Worm (Caenorhabditis elegans) whole organism, young adult: ENCODE results near the gene T16D1.1.

Source experiments
- B0035.1 ChIP-seq: sonication (generic microtip); optimal IDR thresholded peaks from 2 replicates; lab custom pipeline; 2016; ENCODE audit warnings: missing genetic modification characterization, mild to moderate bottlenecking, missing compliant biosample characterization, missing genotype, missing genetic modification reagents
- C06A6.2 ChIP-seq: fragments of 200-800 bp; sonication (Bioruptor generic); conservative IDR thresholded peaks from 2 replicates; pipeline ENCODE4 v1.3.6; 2022; ENCODE audit warnings: missing genetic modification characterization, missing compliant biosample characterization
- C17E4.6 ChIP-seq: fragments of 200-800 bp; sonication (Bioruptor generic); IDR thresholded peaks from 2 replicates; pipeline ENCODE4 v1.3.6; 2022; ENCODE audit warnings: missing genetic modification reagents, missing genetic modification characterization, missing compliant biosample characterization
- D2030.7 ChIP-seq: fragments of 200-800 bp; sonication (Bioruptor generic); IDR thresholded peaks from 2 replicates; pipeline ENCODE4 v1.3.6; 2022; ENCODE audit warnings: missing genetic modification reagents, missing genetic modification characterization, missing compliant biosample characterization
- F49E8.2 ChIP-seq: sonication (generic microtip); optimal IDR thresholded peaks from 3 replicates; lab custom pipeline; 2017; ENCODE audit warnings: missing genetic modification characterization, mild to moderate bottlenecking, missing compliant biosample characterization, antibody characterized with exemption, moderate library complexity; ENCODE audit not compliant: insufficient read depth
- F57A8.1 ChIP-seq: fragments of 200-800 bp; sonication (Bioruptor generic); optimal IDR thresholded peaks from 2 replicates; lab custom pipeline; 2018; ENCODE audit warnings: mild to moderate bottlenecking, missing genetic modification characterization, moderate library complexity, missing compliant biosample characterization
- K11D2.4 ChIP-seq: fragments of 200-800 bp; sonication (Bioruptor generic); IDR thresholded peaks from 2 replicates; pipeline ENCODE4 v1.3.6; 2022; ENCODE audit warnings: missing genetic modification reagents, missing genetic modification characterization, missing compliant biosample characterization
- Y53F4B.3 ChIP-seq: fragments of 200-800 bp; sonication (Bioruptor generic); IDR thresholded peaks from 2 replicates; pipeline ENCODE4 v1.3.6; 2022; ENCODE audit warnings: missing genetic modification reagents, missing genetic modification characterization, missing compliant biosample characterization
- Y79H2A.3 ChIP-seq: fragments of 200-800 bp; sonication (Bioruptor generic); conservative IDR thresholded peaks from 2 replicates; pipeline ENCODE4 v1.3.6; 2022; ENCODE audit warnings: missing genetic modification reagents, missing genetic modification characterization, missing compliant biosample characterization
- ZK185.1 ChIP-seq: sonication (generic microtip); optimal IDR thresholded peaks from 2 replicates; lab custom pipeline; 2016; ENCODE audit warnings: mild to moderate bottlenecking, missing genetic modification characterization, missing compliant biosample characterization; ENCODE audit not compliant: poor library complexity, severe bottlenecking
- aptf-2 ChIP-seq: fragments of 200-800 bp; sonication (Bioruptor generic); conservative IDR thresholded peaks from 2 replicates; pipeline ENCODE4 v1.3.6; 2022; ENCODE audit warnings: missing genetic modification reagents, missing genetic modification characterization, missing compliant biosample characterization
- attf-5 ChIP-seq: fragments of 200-800 bp; sonication (Bioruptor generic); optimal IDR thresholded peaks from 2 replicates; lab custom pipeline; 2018; ENCODE audit warnings: mild to moderate bottlenecking, missing genetic modification characterization, missing compliant biosample characterization
- bed-2 ChIP-seq: fragments of 200-800 bp; sonication (Bioruptor generic); IDR thresholded peaks from 2 replicates; pipeline ENCODE4 v1.3.6; 2022; ENCODE audit warnings: missing genetic modification reagents, missing genetic modification characterization, missing compliant biosample characterization
- cebp-1 ChIP-seq, 2 experiments: fragments of 200-800 bp in 1 of 2; sonication (Bioruptor generic) in 1 of 2; sonication (generic microtip) in 1 of 2; IDR thresholded peaks in 1 of 2; optimal IDR thresholded peaks in 1 of 2; 2 replicates each; pipeline versions ENCODE4 v1.3.6 to Lab custom; 2017 to 2022; ENCODE audit warnings: missing compliant biosample characterization in 2 of 2, missing genetic modification characterization in 2 of 2, mild to moderate bottlenecking in 1 of 2, missing genetic modification reagents in 1 of 2, moderate library complexity in 1 of 2
- ceh-40 ChIP-seq: fragments of 200-800 bp; sonication (Bioruptor generic); IDR thresholded peaks from 2 replicates; pipeline ENCODE4 v1.3.6; 2022; ENCODE audit warnings: missing genetic modification characterization, missing compliant biosample characterization
- dox-1 ChIP-seq: fragments of 200-800 bp; sonication (Bioruptor generic); IDR thresholded peaks from 2 replicates; pipeline ENCODE4 v1.3.6; 2022; ENCODE audit warnings: missing genetic modification reagents, missing genetic modification characterization, missing compliant biosample characterization
- egl-44 ChIP-seq: fragments of 200-800 bp; sonication (Bioruptor generic); IDR thresholded peaks from 2 replicates; pipeline ENCODE4 v1.3.6; 2022; ENCODE audit warnings: missing genetic modification reagents, missing genetic modification characterization, missing compliant biosample characterization
- egrh-3 ChIP-seq: fragments of 200-800 bp; sonication (Bioruptor generic); IDR thresholded peaks from 2 replicates; pipeline ENCODE4 v1.3.6; 2022; ENCODE audit warnings: missing genetic modification reagents, missing genetic modification characterization, missing compliant biosample characterization
- gei-17 ChIP-seq: fragments of 200-800 bp; sonication (Bioruptor generic); optimal IDR thresholded peaks from 2 replicates; lab custom pipeline; 2018; ENCODE audit warnings: mild to moderate bottlenecking, missing genetic modification characterization, missing compliant biosample characterization
- hmg-1.2 ChIP-seq: fragments of 200-800 bp; sonication (Bioruptor generic); IDR thresholded peaks from 2 replicates; pipeline ENCODE4 v1.3.6; 2022; ENCODE audit warnings: missing genetic modification reagents, missing genetic modification characterization, missing compliant biosample characterization
- lin-35 ChIP-seq, 3 experiments: fragments of 150-350 bp in 2 of 3; sonication (generic microtip) in 1 of 3; optimal IDR thresholded peaks; 2 replicates each; lab custom pipeline; 2014 to 2018; ENCODE audit warnings: missing biosample characterization in 3 of 3, missing genetic modification characterization in 3 of 3, missing genetic modification reagents in 3 of 3
- lin-40 ChIP-seq: sonication (generic microtip); optimal IDR thresholded peaks from 2 replicates; lab custom pipeline; 2016; ENCODE audit warnings: missing genetic modification characterization, mild to moderate bottlenecking, missing compliant biosample characterization, missing genotype, missing genetic modification reagents
- madf-3 ChIP-seq: fragments of 200-800 bp; sonication (Bioruptor generic); IDR thresholded peaks from 2 replicates; pipeline ENCODE4 v1.3.6; 2022; ENCODE audit warnings: missing genetic modification reagents, missing genetic modification characterization, missing compliant biosample characterization
- madf-8 ChIP-seq: fragments of 200-800 bp; sonication (Bioruptor generic); conservative IDR thresholded peaks from 2 replicates; pipeline ENCODE4 v1.3.6; 2022; ENCODE audit warnings: missing genetic modification reagents, missing genetic modification characterization, missing compliant biosample characterization
- nhr-80 ChIP-seq: sonication (generic microtip); optimal IDR thresholded peaks from 2 replicates; lab custom pipeline; 2016; ENCODE audit warnings: missing genetic modification characterization, missing compliant biosample characterization
- snpc-4 ChIP-seq, 5 experiments: fragments of 150-350 bp in 1 of 5; sonication (generic microtip) in 4 of 5; optimal IDR thresholded peaks; 2 replicates each; lab custom pipeline; 2014 to 2018; ENCODE audit warnings: missing genetic modification characterization in 5 of 5, missing biosample characterization in 3 of 5, antibody characterized with exemption in 2 of 5, mild to moderate bottlenecking in 2 of 5, missing compliant biosample characterization in 2 of 5, missing genotype in 2 of 5, moderate library complexity in 2 of 5, missing genetic modification reagents in 1 of 5
- somi-1 ChIP-seq: fragments of 200-800 bp; sonication (Bioruptor generic); optimal IDR thresholded peaks from 2 replicates; lab custom pipeline; 2018; ENCODE audit warnings: mild to moderate bottlenecking, missing genetic modification characterization, missing compliant biosample characterization
- unc-62 ChIP-seq: fragments of 150-350 bp; optimal IDR thresholded peaks from 2 replicates; lab custom pipeline; 2014; ENCODE audit warnings: missing biosample characterization, missing genetic modification reagents, missing genetic modification characterization
- ztf-25 ChIP-seq: fragments of 200-800 bp; sonication (Bioruptor generic); IDR thresholded peaks from 2 replicates; pipeline ENCODE4 v1.3.6; 2022; ENCODE audit warnings: missing genetic modification reagents, missing genetic modification characterization, missing compliant biosample characterization
- ztf-26 ChIP-seq: sonication (generic microtip); optimal IDR thresholded peaks from 2 replicates; lab custom pipeline; 2017; ENCODE audit warnings: missing genetic modification characterization, missing compliant biosample characterization

The T16D1.1 gene

DNA sequence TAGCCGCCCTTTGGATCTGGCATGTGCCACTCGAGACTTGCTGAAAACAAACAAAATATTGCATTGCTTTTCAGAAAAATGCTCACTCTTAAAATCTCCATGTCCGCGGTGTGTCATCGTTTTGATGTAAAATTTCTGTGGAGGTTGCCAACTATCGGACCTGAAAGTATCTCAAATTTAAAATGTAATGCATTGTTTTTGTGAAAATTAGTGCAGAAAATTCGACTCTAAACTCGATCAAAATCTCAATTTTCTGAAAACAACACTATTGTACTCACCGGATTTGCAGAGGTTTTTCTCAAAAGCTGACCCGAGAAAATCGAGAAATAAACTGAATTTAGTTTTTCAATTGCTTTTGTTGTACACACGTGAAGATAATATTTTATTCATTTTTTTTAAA, at the start of gene T16D1.1:
Gene T16D1.1 (minus strand): TSS at position 101 of the 400 bp plus-strand sequence.
- TF ChIP-seq unc-62 (GFP tag; lab: Kevin White, UChicago) (no peak), dox-1 (GFP tag; lab: Robert Waterston, UW) (no peak), lin-35 (GFP tag; optimal IDR thresholded peaks at IDR 0.05; lab: Kevin White, UChicago) (no peak), nhr-80 (no peak), C17E4.6 (GFP tag; lab: Robert Waterston, UW) (no peak), K11D2.4 (GFP tag; lab: Robert Waterston, UW) (no peak), F49E8.2 (no peak)

DNA sequence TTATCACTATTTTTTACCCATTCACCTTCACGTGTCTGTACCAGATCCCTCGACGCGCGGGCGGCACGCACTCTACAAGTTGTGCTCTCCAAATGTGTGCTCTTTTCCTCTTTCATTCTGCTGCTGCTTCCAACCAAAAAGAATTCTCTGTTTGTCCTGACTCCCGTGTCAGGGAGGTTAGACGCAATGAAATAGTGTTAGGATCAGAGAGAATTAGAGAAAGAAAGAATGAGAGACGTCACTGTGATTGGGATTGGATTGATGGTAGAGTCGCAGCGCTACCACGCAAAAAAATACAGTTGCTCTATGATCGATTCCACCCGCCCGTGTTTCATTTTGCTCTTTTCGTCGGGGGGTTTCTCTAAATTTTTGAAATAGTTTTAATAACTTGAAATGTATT, 49.6 kb upstream of the T16D1.1 start:
- TF ChIP-seq C06A6.2, result no peak
- TF ChIP-seq hmg-1.2 (GFP tag; lab: Robert Waterston, UW), result peak; percentile 53; the same call in 1 of the 2 replicates
- no peak for TF ChIP-seq bed-2 (GFP tag; lab: Robert Waterston, UW)

DNA sequence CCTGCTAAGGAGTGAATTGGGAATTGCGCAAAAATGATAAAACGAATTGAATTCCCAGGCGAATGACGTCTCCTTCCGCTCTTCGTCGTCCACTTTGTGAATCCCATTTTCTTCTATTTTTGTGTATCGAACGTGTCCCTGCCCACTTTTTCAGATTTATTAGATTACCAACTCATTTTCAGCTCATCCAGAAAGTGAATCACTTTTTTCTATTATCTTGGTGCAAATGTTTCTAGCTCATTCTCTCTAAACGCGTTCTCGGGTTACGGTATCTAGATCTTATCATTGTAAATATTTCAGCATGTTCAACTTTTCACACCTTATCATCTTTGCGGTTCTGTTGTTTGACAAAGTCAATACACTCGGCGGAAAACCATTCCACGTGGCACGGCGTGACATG, 47.7 kb upstream of the T16D1.1 start, which contains the start of gene ZK622.5:
Gene ZK622.5 (plus strand): TSS at position 301 of the 400 bp plus-strand sequence.
- TF ChIP-seq madf-3 (GFP tag; lab: Robert Waterston, UW), result no peak
- no peak for TF ChIP-seq ztf-25
- no peak for TF ChIP-seq ceh-40 (GFP tag; lab: Robert Waterston, UW)
- no peak for TF ChIP-seq attf-5 (GFP tag; lab: Kevin White, UChicago)

DNA sequence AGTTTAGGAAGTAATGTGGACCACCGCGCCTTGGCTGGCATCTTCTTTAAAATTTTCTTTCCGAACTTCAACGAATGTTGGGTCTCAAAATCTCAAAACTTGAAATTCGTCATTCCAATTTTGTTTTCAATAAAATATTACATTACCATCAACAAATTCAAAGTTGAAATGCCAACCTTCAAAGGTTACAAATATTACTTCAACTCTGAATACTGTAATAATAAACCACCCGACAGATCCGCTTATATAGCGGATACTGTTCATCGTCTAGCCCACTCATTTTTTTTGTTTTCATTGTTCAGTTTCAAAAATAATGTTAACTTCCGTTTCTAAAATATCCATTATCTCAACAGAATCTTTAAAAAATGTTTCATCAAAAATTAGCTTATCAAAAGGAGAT, 43.6 kb upstream of the T16D1.1 start, which contains the start of gene gur-5:
Gene gur-5 (plus strand): TSS at position 301 of the 400 bp plus-strand sequence.
- TF ChIP-seq cebp-1 (GFP tag; IDR thresholded peaks at IDR 0.05; lab: Robert Waterston, UW), result no peak
- no peak for TF ChIP-seq cebp-1 (tag; optimal IDR thresholded peaks at IDR 0.05; lab: Kevin White, UChicago)
- TF ChIP-seq F57A8.1 (GFP tag; lab: Kevin White, UChicago), result no peak
- no peak for TF ChIP-seq D2030.7 (GFP tag; lab: Robert Waterston, UW)
- TF ChIP-seq aptf-2, result no peak
- TF ChIP-seq B0035.1, result no peak
- no peak for TF ChIP-seq ZK185.1
- no peak for TF ChIP-seq Y53F4B.3
- no peak for TF ChIP-seq nhr-80
- no peak for TF ChIP-seq madf-8
- TF ChIP-seq snpc-4 (GFP tag; optimal IDR thresholded peaks at IDR 0.05; lab: Kevin White, UChicago), result no peak
- TF ChIP-seq snpc-4 (tag; optimal IDR thresholded peaks at IDR 0.05; lab: Kevin White, UChicago), result no peak
- no peak for TF ChIP-seq F49E8.2
- TF ChIP-seq Y79H2A.3 (GFP tag; lab: Robert Waterston, UW), result no peak
- TF ChIP-seq gei-17 (GFP tag; lab: Kevin White, UChicago), result no peak

DNA sequence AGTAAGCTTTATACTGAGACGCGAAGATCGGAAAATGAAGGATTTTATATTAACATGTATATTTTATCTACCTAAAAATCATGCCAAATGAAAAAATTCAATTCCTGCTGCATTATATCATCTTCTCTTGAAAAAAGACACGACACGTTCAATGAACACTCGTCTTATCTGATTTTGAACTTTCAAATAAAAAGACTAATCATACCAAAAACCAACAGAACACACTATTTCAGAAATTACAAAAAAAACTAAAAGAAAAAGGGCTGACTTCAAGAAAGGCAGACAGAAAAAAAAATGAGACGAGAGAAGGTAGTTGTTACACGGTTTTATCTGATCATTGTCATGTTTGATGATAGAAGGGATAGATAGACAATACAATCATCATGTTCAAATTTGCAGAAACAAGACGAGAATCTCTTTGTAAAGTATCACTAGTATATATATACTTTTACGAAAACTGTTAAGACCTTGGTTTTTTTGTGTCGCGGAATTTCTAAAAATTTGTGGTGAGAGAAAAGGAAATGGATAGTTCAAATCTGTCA, 41.4 kb upstream of the T16D1.1 start:
- peak; percentile 59 for TF ChIP-seq somi-1 (GFP tag; lab: Kevin White, UChicago)
- peak; percentile 21 for TF ChIP-seq lin-40 (tag; lab: Kevin White, UChicago)
- peak; percentile 45 for TF ChIP-seq ztf-26 (tag; lab: Kevin White, UChicago)
- TF ChIP-seq C06A6.2, result 0 out of 2 replicates have a peak, but pooled peaks have one; percentile 54
- TF ChIP-seq egl-44 (GFP tag; lab: Robert Waterston, UW), result no peak
- TF ChIP-seq egrh-3 (GFP tag; lab: Robert Waterston, UW), result no peak
